Worm (Caenorhabditis elegans) whole organism, late embryonic: ENCODE measurements around the gene F13B9.2.

Experiments
- C08G9.2 ChIP-seq: sonication (generic microtip); optimal IDR thresholded peaks from 2 replicates; lab custom pipeline; 2016; ENCODE audit warnings: mild to moderate bottlenecking, missing genetic modification characterization, moderate library complexity, missing compliant biosample characterization
- ceh-19 ChIP-seq: fragments of 200-800 bp; sonication (Bioruptor generic); optimal IDR thresholded peaks from 2 replicates; lab custom pipeline; 2018; ENCODE audit warnings: mild to moderate bottlenecking, missing genetic modification characterization, missing compliant biosample characterization
- ceh-34 ChIP-seq: sonication (generic microtip); optimal IDR thresholded peaks from 2 replicates; lab custom pipeline; 2016; ENCODE audit warnings: mild to moderate bottlenecking, missing genetic modification characterization, missing compliant biosample characterization
- dve-1 ChIP-seq: sonication (generic microtip); optimal IDR thresholded peaks from 2 replicates; lab custom pipeline; 2017; ENCODE audit warnings: antibody characterized with exemption, mild to moderate bottlenecking, missing genetic modification characterization, missing compliant biosample characterization
- nhr-11 ChIP-seq: fragments of 150-350 bp; optimal IDR thresholded peaks from 2 replicates; lab custom pipeline; 2014; ENCODE audit warnings: missing biosample characterization, missing genetic modification characterization
- nhr-232 ChIP-seq: sonication (generic microtip); optimal IDR thresholded peaks from 2 replicates; lab custom pipeline; 2016; ENCODE audit warnings: missing genetic modification characterization, missing compliant biosample characterization
- sox-4 ChIP-seq: sonication (generic microtip); optimal IDR thresholded peaks from 2 replicates; lab custom pipeline; 2017; ENCODE audit warnings: mild to moderate bottlenecking, missing genetic modification characterization, inconsistent platforms, missing compliant biosample characterization
- unc-55 ChIP-seq: sonication (generic microtip); optimal IDR thresholded peaks from 2 replicates; lab custom pipeline; 2017; ENCODE audit warnings: missing biosample characterization, missing genetic modification reagents, missing genetic modification characterization

DNA sequence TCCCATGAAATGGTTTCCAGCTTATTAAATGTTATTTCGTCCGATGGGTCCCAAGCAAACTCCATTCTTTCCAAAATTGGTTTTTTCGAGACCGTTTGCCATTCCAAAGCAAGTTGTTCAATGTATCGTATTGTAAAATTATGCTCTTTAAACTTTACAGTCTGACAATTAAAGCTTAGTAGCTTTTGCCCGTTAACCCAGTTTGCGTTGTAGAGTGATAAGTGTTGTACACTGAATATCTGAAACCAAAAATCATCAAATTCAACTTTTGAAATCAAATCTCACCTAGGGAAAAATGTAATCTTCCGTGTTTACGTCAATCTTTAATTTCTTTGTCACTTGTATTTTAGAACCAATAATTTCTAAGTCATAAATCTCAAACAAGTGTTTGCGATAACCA lies 11.8 kb downstream of the F13B9.2 start:
- TF ChIP-seq C08G9.2 (tag; lab: Kevin White, UChicago) = no peak
- no peak for TF ChIP-seq dve-1 (tag; lab: Kevin White, UChicago)
- TF ChIP-seq nhr-232 = no peak
- no peak for TF ChIP-seq ceh-19 (GFP tag; lab: Kevin White, UChicago)
- no peak for TF ChIP-seq unc-55 (GFP tag; lab: Kevin White, UChicago)
- TF ChIP-seq nhr-11 (tag; lab: Kevin White, UChicago) = no peak
- TF ChIP-seq ceh-34 = no peak
- TF ChIP-seq sox-4 = no peak
